Fruit fly (Drosophila melanogaster): ENCODE data around the gene Vha100-1.

The Vha100-1 gene

DNA sequence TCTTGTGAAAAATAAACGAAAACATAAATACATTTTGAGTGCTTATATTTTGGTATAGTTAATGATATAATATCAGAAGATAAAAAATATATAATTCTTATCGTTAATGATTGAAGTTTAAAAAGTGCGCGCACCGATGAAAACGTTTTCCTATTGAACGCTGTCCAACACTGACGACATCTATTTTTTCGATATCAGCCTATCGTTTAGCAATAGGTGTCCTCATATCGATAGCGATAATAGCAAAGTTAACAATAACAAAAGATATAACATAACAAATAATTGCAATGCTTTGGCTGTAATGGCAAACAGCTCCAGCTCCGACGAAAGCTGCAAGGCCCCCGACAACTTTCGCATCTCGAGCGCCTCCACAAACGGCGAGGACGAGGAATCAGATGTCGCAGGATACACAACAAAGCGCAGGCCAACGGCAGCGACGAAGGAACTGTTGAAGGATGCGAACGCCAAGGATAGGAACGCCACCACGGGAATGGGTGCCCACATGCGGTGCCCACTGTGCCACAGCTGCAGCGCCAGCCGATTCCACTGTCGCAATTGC, 14.7 kb upstream of the Vha100-1 start, which contains the start of gene Atg14 (continued):
- TF ChIP-seq B-H2 (GFP tag; optimal IDR thresholded peaks at IDR 0.05) (peak; percentile 86), CG12659 (GFP tag; optimal IDR thresholded peaks at IDR 0.05) (peak; percentile 58), HmgZ (tag; optimal IDR thresholded peaks at IDR 0.05) (peak; percentile 69), lilli (GFP tag; optimal IDR thresholded peaks at IDR 0.05) (peak; percentile 22), Kr (GFP tag; optimal IDR thresholded peaks at IDR 0.05) (no peak), Stat92E (GFP tag; optimal IDR thresholded peaks at IDR 0.05) (peak in 1 of 3 experiments; percentile 11), unpg (GFP tag; optimal IDR thresholded peaks at IDR 0.05) (no peak), NC2α (GFP tag; optimal IDR thresholded peaks at IDR 0.05) (no peak), ato (GFP tag; IDR thresholded peaks at IDR 0.05; ENCODE audit: partially characterized antibody) (peak; percentile 92), CG34376 (GFP tag; optimal IDR thresholded peaks at IDR 0.05) (peak; percentile 54), vnd (GFP tag; IDR thresholded peaks at IDR 0.05; ENCODE audit: partially characterized antibody) (peak; percentile 92), CG17912 (GFP tag; optimal IDR thresholded peaks at IDR 0.05) (no peak), nerfin-2 (GFP tag; IDR thresholded peaks at IDR 0.05; ENCODE audit: partially characterized antibody) (peak; percentile 98), Elba2 (GFP tag; optimal IDR thresholded peaks at IDR 0.05) (no peak), CG2116 (GFP tag; optimal IDR thresholded peaks at IDR 0.05) (peak; percentile 81), Awh (GFP tag; IDR thresholded peaks at IDR 0.05) (0 out of 2 replicates have a peak, but pooled peaks have one; percentile 21), Usf (GFP tag; optimal IDR thresholded peaks at IDR 0.05) (no peak), tup (GFP tag; optimal IDR thresholded peaks at IDR 0.05) (no peak), CG7963 (GFP tag; IDR thresholded peaks at IDR 0.05; ENCODE audit: partially characterized antibody) (peak; percentile 95), tna (GFP tag; IDR thresholded peaks at IDR 0.05; ENCODE audit: partially characterized antibody) (peak; percentile 98), CG4617 (GFP tag; optimal IDR thresholded peaks at IDR 0.05; ENCODE audit: borderline replicate concordance) (peak; percentile 81), CG4707 (GFP tag; optimal IDR thresholded peaks at IDR 0.05) (peak; percentile 2), lbe (GFP tag; optimal IDR thresholded peaks at IDR 0.05) (peak; percentile 50), BEAF-32 (GFP tag; optimal IDR thresholded peaks at IDR 0.05) (peak; percentile 85), CG2678 (tag; optimal IDR thresholded peaks at IDR 0.05) (peak; percentile 19), phol (tag; optimal IDR thresholded peaks at IDR 0.05) (peak; percentile 41), HLH4C (GFP tag; IDR thresholded peaks at IDR 0.05; ENCODE audit: partially characterized antibody) (peak; percentile 98), dan (GFP tag; IDR thresholded peaks at IDR 0.05) (no peak), mirr (GFP tag; optimal IDR thresholded peaks at IDR 0.05) (peak; percentile 12), Dll (GFP tag; IDR thresholded peaks at IDR 0.05; ENCODE audit: partially characterized antibody) (peak; percentile 92), ewg (GFP tag; optimal IDR thresholded peaks at IDR 0.05) (no peak), bbx (GFP tag; IDR thresholded peaks at IDR 0.05; ENCODE audit: partially characterized antibody) (peak; percentile 98), CG12219 (GFP tag; optimal IDR thresholded peaks at IDR 0.05) (no peak), Med (GFP tag) (peak; percentile 87), amos (GFP tag; IDR thresholded peaks at IDR 0.05; ENCODE audit: partially characterized antibody) (peak; percentile 92), CG16779 (GFP tag; IDR thresholded peaks at IDR 0.05) (no peak), dpn (GFP tag; optimal IDR thresholded peaks at IDR 0.05) (peak in 1 of 2 experiments; percentile 36), CHES-1-like (GFP tag; optimal IDR thresholded peaks at IDR 0.05) (peak; percentile 4), CG12391 (tag; optimal IDR thresholded peaks at IDR 0.05) (peak; percentile 8), Xrp1 (GFP tag; IDR thresholded peaks at IDR 0.05) (peak; percentile 44; the same call in 1 of the 2 replicates), knrl (GFP tag; IDR thresholded peaks at IDR 0.05; ENCODE audit: partially characterized antibody) (peak; percentile 81), nerfin-1 (tag; optimal IDR thresholded peaks at IDR 0.05) (peak; percentile 10), ftz-f1 (GFP tag; optimal IDR thresholded peaks at IDR 0.05) (no peak), CG3847 (GFP tag; IDR thresholded peaks at IDR 0.05) (peak; percentile 30; the same call in 1 of the 2 replicates), zfh2 (GFP tag; optimal IDR thresholded peaks at IDR 0.05) (no peak), CG1529 (GFP tag; optimal IDR thresholded peaks at IDR 0.05) (no peak), Bdp1 (GFP tag; optimal IDR thresholded peaks at IDR 0.05) (no peak), CoRest (tag; optimal IDR thresholded peaks at IDR 0.05) (peak; percentile 34)
